Fruit fly (Drosophila melanogaster) whole organism, prepupa: ENCODE measurements around the gene Cpr23B.

Source experiments
- Blimp-1 ChIP-seq: fragments of 200-800 bp; sonication (Bioruptor generic); optimal IDR thresholded peaks from 3 replicates; lab custom pipeline; 2017; ENCODE audit warnings: missing biosample characterization, missing genetic modification characterization, mild to moderate bottlenecking, moderate library complexity, missing genetic modification reagents
- CG8319 ChIP-seq: fragments of 200-800 bp; sonication (Bioruptor generic); optimal IDR thresholded peaks from 3 replicates; lab custom pipeline; 2016; ENCODE audit warnings: missing biosample characterization, missing genetic modification characterization
- Ets21C ChIP-seq: fragments of 200-800 bp; sonication (Bioruptor generic); optimal IDR thresholded peaks from 3 replicates; lab custom pipeline; 2016; ENCODE audit warnings: missing biosample characterization, missing genetic modification characterization
- Sox15 ChIP-seq: fragments of 200-800 bp; sonication (Bioruptor generic); optimal IDR thresholded peaks from 3 replicates; lab custom pipeline; 2016; ENCODE audit warnings: missing biosample characterization, missing genetic modification characterization
- net ChIP-seq: fragments of 200-800 bp; sonication (Bioruptor generic); optimal IDR thresholded peaks from 3 replicates; lab custom pipeline; 2016; ENCODE audit warnings: missing biosample characterization, missing genetic modification characterization

dm6 chr2L:2829637-2830340, 8.4 kb upstream of the Cpr23B start, which contains the start of gene Duox:
- TF ChIP-seq Blimp-1 (GFP tag; lab: Kevin White, UChicago) (no peak), net (GFP tag; lab: Kevin White, UChicago) (no peak), Sox15 (no peak), Ets21C (GFP tag; lab: Kevin White, UChicago) (no peak), CG8319 (GFP tag; lab: Kevin White, UChicago) (no peak)
